Worm (Caenorhabditis elegans) whole organism, midembryonic: Measurements from ENCODE around the gene zipt-15.

Source experiments
- T22C8.4 ChIP-seq: fragments of 200-800 bp; sonication (Bioruptor generic); IDR thresholded peaks from 2 replicates; pipeline ENCODE4 v1.3.6; 2022; ENCODE audit warnings: missing genetic modification characterization, missing compliant biosample characterization
- cog-1 ChIP-seq: sonication (generic microtip); optimal IDR thresholded peaks from 2 replicates; lab custom pipeline; 2016; ENCODE audit warnings: missing genetic modification characterization, missing compliant biosample characterization
- flt-1 ChIP-seq: fragments of 200-800 bp; sonication (Bioruptor generic); IDR thresholded peaks from 2 replicates; pipeline ENCODE4 v1.3.6; 2022; ENCODE audit warnings: missing genetic modification characterization, missing compliant biosample characterization
- klf-2 ChIP-seq: fragments of 200-800 bp; sonication (Bioruptor generic); conservative IDR thresholded peaks from 2 replicates; pipeline ENCODE4 v1.3.6; 2022; ENCODE audit warnings: missing genetic modification reagents, missing genetic modification characterization, missing compliant biosample characterization
- med-1 ChIP-seq: sonication (generic microtip); optimal IDR thresholded peaks from 2 replicates; lab custom pipeline; 2017; ENCODE audit warnings: missing genetic modification characterization, mild to moderate bottlenecking, missing compliant biosample characterization, antibody characterized with exemption, missing genetic modification reagents; ENCODE audit not compliant: insufficient read depth
- ref-1 ChIP-seq: fragments of 200-800 bp; sonication (Bioruptor generic); conservative IDR thresholded peaks from 2 replicates; pipeline ENCODE4 v1.3.6; 2022; ENCODE audit warnings: missing genetic modification reagents, missing genetic modification characterization, missing compliant biosample characterization
- tab-1 ChIP-seq: fragments of 200-800 bp; sonication (Bioruptor generic); IDR thresholded peaks from 2 replicates; pipeline ENCODE4 v1.3.6; 2022; ENCODE audit warnings: missing genetic modification characterization, missing compliant biosample characterization
- ztf-23 ChIP-seq: fragments of 200-800 bp; sonication (Bioruptor generic); IDR thresholded peaks from 2 replicates; pipeline ENCODE4 v1.3.6; 2022; ENCODE audit warnings: missing genetic modification reagents, missing genetic modification characterization, missing compliant biosample characterization
- ztf-29 ChIP-seq: fragments of 200-800 bp; sonication (Bioruptor generic); IDR thresholded peaks from 2 replicates; pipeline ENCODE4 v1.3.6; 2022; ENCODE audit warnings: missing genetic modification reagents, missing genetic modification characterization, missing compliant biosample characterization

zipt-15 gene

DNA sequence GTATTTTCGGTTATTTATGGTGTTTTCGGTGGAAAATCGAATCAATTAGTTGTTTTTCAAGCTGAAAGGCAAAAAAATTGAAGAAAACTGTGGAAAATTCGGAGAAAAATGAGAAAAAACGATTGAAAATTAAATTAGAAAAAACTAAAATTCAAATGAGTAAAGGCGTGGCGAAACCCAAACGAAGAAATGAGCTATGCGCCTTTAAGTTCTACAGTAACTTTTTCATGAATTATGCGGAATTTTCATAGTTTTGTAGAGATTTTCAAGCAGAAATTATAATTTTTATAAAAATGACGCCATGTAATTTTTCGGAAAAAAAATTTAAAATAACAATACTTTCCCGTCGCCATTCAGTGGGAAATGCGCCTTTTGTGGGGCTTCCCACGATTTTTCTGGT lies 4.9 kb upstream of the zipt-15 start:
- TF ChIP-seq ref-1 = no peak
- no peak for TF ChIP-seq flt-1
- no peak for TF ChIP-seq ztf-23 (GFP tag; lab: Robert Waterston, UW)
- no peak for TF ChIP-seq ztf-29

DNA sequence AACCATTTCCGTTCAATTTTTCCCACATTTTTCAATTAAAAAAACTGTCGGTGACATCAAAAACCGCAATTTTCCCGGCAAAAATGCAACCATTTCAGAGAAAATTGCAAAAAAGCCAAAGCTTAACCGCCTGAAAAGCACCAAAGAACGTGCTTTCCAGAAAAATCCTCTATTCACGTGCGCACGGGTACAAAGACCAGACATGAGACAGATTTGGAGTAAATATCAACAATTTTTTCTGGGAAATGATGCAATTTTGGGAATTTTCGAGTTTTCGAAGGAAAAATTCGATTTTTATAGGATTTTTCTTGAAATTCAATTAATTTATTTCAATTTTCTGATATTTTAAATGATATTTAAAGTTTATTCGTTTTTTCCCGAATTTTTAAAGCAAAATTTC lies 4.4 kb upstream of the zipt-15 start:
- TF ChIP-seq med-1 (GFP tag; lab: Kevin White, UChicago) (no peak), ref-1 (no peak), ztf-23 (GFP tag; lab: Robert Waterston, UW) (no peak), tab-1 (no peak), cog-1 (no peak), flt-1 (no peak), ztf-29 (no peak), klf-2 (GFP tag; lab: Robert Waterston, UW) (no peak), T22C8.4 (GFP tag; lab: Robert Waterston, UW) (no peak)

DNA sequence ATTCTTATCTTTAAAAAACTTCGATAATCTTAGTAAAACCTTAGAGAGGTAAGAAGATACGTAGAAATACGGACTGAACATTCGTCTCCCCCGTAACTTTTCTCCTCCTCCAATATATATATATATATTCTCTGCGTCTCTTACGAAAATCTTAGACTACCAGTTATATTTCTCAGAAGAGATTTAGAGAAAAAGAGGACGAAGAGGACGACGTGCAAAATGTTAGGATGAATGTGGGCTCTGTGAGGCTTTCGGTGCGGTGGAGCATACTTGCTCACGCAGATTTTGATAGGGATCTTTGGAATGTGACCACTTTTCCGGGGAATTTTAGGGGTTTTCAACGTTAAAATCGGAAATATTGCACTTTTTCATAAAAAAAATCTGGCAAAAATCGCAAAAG lies 3.7 kb upstream of the zipt-15 start:
- TF ChIP-seq ref-1 (no peak), med-1 (GFP tag; lab: Kevin White, UChicago) (no peak), cog-1 (peak; percentile 67), ztf-29 (peak; percentile 54; the same call in 1 of the 2 replicates), ztf-23 (GFP tag; lab: Robert Waterston, UW) (no peak), klf-2 (GFP tag; lab: Robert Waterston, UW) (no peak), flt-1 (no peak), T22C8.4 (GFP tag; lab: Robert Waterston, UW) (no peak), tab-1 (no peak)

DNA sequence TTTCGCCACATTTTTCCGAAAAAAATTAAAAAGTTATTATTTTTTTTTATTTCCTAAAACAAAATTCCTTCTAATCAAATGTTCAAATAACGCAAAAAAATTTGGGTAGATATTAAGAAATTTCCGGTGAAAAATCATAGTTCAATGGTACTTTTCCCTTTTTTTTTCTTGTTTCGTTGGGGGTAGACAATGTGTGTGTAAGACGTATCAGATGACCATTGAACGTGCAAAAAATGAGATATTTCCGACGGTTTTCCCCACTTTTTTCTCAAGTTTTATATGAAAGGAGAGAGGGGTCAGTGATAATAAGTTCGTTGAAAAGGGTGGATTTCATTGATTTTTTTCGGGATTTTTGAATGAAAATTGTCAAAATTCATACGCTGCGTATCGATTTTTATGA lies 1.4 kb upstream of the zipt-15 start:
- no peak for TF ChIP-seq tab-1
- TF ChIP-seq flt-1 = no peak
- no peak for TF ChIP-seq cog-1
- TF ChIP-seq med-1 (GFP tag; lab: Kevin White, UChicago) = no peak
- TF ChIP-seq ztf-29 = no peak
- TF ChIP-seq klf-2 (GFP tag; lab: Robert Waterston, UW) = no peak
- TF ChIP-seq T22C8.4 (GFP tag; lab: Robert Waterston, UW) = no peak
- no peak for TF ChIP-seq ref-1

DNA sequence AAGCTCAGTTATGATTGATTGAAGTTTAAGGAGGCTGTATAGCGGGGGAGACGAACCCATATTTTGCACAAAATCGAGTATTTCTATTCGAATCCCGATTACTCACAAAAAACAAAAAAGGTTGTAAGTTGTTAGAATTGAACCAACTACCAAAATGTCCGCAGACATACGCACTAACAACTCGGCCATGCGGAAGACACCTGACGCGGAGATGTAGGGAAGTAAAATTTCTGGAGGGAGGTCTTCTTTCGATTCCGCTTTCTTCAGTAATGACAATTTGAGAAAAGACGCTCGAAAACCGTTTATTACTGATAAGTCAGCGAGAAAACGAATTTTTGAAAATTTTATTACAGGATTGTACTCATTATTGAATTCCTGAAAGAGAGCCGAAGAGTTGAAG lies 6.9 kb downstream of the zipt-15 start:
- no peak for TF ChIP-seq ztf-29

DNA sequence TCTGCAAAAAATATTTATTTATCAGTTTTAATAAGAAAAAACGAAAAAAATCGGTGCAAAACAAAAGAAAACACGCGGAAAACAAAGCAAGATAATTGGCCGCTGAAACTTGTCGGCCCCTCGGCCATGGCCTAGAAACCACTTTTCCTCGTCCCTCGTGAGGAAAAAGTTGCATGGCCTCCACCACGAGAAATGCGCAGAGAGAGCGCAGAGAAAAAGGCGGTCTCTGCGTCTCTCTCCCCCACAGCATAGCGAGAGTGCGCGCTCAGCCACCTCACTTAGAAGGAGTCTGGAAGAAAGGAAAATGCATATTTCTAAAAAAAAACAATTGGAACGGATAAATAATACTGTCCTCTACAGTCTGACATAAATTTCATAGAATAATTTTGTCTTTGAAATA lies 11.4 kb downstream of the zipt-15 start:
- peak; percentile 74 for TF ChIP-seq ztf-23 (GFP tag; lab: Robert Waterston, UW)
- TF ChIP-seq tab-1 = 0 out of 2 replicates have a peak, but pooled peaks have one; percentile 65
- peak; percentile 71; the same call in 1 of the 2 replicates for TF ChIP-seq flt-1
- peak; percentile 59; the same call in 1 of the 2 replicates for TF ChIP-seq klf-2 (GFP tag; lab: Robert Waterston, UW)

DNA sequence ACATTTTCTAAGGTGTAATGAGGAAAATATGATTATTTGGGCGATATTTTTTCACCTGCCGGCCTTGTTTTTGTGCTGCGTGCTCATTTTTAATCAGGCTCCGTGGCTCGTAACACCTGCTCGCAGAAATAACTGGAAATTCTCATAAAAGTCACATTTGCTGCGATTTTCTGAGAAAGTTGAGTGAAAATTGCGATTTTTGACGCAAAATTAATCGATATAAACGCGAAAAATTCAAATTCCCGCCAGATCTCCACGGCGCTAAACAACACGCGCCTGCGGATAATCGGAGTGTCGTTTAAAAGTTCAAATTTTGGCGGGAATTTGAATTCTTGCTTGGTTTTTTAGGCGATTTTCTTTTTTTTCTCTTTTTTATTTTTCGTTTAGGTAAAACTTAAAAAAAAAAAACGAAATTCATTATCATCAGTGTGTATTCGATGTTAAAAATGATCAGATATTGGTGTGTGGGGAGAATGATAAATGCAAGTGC lies 17.7 kb downstream of the zipt-15 start, which contains the start of gene Y55F3BL.6:
TSS of gene Y55F3BL.6 (minus strand) at position 51 of the 490 bp plus-strand sequence.
- TF ChIP-seq ref-1 = no peak
- no peak for TF ChIP-seq ztf-23 (GFP tag; lab: Robert Waterston, UW)

DNA sequence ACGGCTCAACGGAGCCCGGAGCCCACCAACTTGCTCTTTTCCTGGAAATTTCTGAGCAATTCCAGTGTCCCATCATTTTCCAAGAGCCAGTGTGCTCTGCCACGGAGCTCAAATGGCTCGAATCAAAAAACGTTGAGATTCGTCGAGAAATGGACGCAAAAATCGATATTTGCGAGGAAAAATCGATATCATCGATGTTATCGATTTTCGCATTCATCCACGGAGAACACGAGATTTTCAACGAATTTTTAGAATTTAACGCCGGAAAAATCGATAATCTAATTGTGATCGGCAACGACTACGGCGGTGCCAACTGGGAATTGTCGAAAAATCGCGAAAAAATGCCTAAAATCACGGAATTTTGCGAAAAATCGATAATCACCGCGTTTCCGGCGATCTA lies 19.1 kb downstream of the zipt-15 start:
- TF ChIP-seq ref-1 (no peak), T22C8.4 (GFP tag; lab: Robert Waterston, UW) (peak; percentile 59), ztf-23 (GFP tag; lab: Robert Waterston, UW) (no peak), flt-1 (no peak)

DNA sequence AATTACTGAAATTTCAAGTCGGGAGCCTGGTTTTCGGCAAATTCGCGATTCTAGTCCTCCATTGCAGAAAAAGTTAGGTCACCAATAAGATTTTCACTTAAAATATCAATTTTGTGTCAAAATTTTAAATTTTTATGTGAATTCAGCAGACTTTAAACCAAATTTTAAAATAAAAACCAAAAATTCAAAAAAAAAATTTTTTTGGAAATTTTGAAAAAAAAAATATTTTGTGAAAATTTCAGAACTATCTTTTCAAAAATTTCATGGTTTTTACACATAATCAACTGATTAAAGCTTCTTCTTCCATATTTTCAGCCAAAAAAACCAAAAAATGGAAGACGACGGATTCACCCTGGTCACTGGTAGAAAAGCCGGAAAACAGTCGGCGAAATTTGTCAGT lies 20.0 kb downstream of the zipt-15 start, which contains the start of gene Y55F3BL.4:
TSS of gene Y55F3BL.4 (plus strand) at position 301 of the 400 bp plus-strand sequence.
- TF ChIP-seq flt-1 (no peak), T22C8.4 (GFP tag; lab: Robert Waterston, UW) (no peak), cog-1 (no peak), ref-1 (no peak), ztf-23 (GFP tag; lab: Robert Waterston, UW) (no peak), med-1 (GFP tag; lab: Kevin White, UChicago) (no peak), ztf-29 (no peak)

DNA sequence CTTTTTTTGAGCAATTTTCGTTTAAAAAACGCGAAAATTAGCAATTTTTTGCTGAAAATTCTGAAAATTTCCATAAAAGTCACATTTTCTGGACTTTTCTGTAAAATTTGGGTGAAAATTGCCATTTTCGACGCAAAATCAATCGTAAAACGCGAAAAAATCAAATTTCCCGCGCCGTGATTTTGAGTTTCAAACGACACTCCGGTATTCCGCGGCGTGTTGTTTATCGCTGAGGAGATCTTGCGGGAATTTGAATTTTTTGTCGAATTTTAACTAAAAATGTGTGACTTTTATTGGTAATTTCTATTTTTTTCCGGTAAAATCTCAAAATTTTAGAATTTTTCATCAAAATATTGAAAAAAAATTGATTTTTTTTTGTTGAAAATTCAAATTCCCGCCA lies 23.6 kb downstream of the zipt-15 start:
- TF ChIP-seq ztf-23 (GFP tag; lab: Robert Waterston, UW) = no peak

DNA sequence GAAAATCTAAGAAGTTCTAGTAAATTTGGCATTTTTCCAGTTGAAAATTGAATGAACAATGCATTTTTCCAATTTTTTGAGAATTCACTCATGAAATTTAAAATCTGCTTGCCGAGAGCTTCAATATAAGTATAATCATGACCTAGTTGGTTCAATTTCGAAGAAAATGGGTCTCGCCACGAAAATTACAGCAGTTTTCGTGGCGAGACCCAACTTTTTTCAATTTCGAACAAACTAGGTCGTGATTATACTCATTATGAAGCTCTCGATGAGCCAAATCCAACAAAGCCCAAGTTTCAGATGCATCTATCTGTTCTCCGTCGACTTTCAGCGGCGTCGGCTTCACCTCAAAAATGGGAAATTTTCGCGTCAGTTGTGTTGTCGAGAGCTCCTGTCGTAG lies 24.2 kb downstream of the zipt-15 start, which contains the start of gene mrpl-46:
TSS of gene mrpl-46 (plus strand) at position 301 of the 400 bp plus-strand sequence.
- TF ChIP-seq tab-1 (no peak), ztf-23 (GFP tag; lab: Robert Waterston, UW) (no peak), med-1 (GFP tag; lab: Kevin White, UChicago) (no peak), cog-1 (no peak), flt-1 (no peak)

DNA sequence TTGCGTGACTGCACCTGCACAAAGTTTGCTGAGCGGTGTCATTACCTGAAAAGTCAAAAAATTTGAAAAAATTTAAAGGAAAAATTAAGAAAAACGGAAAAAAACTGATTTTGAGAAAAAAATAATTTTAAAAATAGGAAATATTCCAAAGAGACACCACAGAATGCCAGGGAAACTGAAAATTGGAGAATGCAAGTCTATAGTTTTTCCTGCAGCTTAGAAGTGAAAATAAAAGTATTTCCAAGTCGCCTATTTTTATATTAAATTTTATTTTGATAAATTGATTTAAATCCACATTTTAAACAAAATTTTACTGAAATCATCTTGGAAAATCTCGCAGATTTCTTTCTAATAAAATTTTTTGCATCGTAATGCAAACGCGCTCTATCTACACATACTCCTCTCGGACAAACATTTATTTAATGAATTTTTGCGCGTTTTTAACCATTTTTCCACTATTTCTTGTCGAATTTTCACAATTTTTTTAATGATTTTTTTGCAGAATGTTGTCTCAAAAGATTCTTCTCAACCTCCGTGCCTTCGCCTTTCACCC lies 28.2 kb downstream of the zipt-15 start, which contains the start of the genes F56B3.11 and ech-5:
TSS of gene F56B3.11 (minus strand) at position 51 of the 553 bp plus-strand sequence.
TSS of gene ech-5 (plus strand) at position 503 of the 553 bp plus-strand sequence.
- TF ChIP-seq ztf-29 = no peak; the same call in 1 of the 2 replicates
- no peak for TF ChIP-seq T22C8.4 (GFP tag; lab: Robert Waterston, UW)
- TF ChIP-seq cog-1 = peak; percentile 87
- TF ChIP-seq tab-1 = no peak
- TF ChIP-seq ref-1 = no peak
- peak; percentile 44; the same call in 1 of the 2 replicates for TF ChIP-seq flt-1
- TF ChIP-seq klf-2 (GFP tag; lab: Robert Waterston, UW) = peak; percentile 81
- peak; percentile 79 for TF ChIP-seq ztf-23 (GFP tag; lab: Robert Waterston, UW)
- TF ChIP-seq med-1 (GFP tag; lab: Kevin White, UChicago) = no peak
